Worm (Caenorhabditis elegans) whole organism, dauer: ENCODE measurements around the gene best-2.

Experiments used
- unc-62 ChIP-seq: sonication (generic microtip); optimal IDR thresholded peaks from 2 replicates; lab custom pipeline; 2017; ENCODE audit warnings: missing biosample characterization, missing genetic modification reagents, missing genetic modification characterization

The best-2 gene

DNA sequence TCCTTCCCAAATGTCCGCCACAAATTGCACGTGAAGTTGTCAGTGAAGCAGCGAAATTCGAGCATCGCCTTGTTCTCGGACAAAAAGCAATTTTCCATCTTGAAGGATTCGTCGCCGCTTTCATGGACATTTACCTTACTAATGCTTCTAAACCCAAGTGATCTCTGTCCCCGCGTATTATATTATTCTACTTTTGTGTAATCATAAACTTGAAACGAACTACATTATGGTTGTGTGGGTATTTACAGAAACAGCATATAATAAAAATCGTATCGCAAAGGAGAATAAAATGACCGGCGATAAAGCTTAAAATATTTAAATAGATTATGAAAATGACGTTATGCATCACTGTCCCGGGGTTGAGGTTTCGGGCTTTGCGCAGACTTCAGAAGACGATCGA, 16.1 kb downstream of the best-2 start:
- no peak for TF ChIP-seq unc-62

ce11 chrIV:13095462-13095861, 17.4 kb downstream of the best-2 start, which contains the start of gene rfc-3:
TSS of gene rfc-3 (plus strand) at chrIV:13095762.
- no peak for TF ChIP-seq unc-62

DNA sequence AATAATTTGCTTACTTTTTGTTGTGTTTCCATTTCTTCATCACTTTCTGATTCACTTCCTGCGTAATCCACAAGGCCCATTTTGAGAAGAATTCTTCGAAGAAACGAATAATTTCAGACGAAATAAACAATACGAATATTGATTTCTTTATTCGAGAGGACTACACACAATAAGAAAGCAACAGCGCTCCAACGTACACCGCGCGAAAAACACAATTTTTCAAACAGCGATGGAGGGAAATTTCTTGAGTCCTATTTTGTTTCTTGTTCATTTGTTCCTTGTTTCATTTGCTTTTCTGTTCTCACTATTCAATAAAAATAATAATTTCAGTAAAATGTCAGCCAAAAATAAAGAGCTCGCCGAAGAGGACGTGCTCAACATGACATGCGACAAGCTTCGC, 19.2 kb downstream of the best-2 start, which contains the start of the genes prcc-1 and C39E9.12:
TSS of gene prcc-1 (minus strand) at position 119 of the 400 bp plus-strand sequence.
TSS of gene C39E9.12 (plus strand) at position 331 of the 400 bp plus-strand sequence.
- TF ChIP-seq unc-62 = no peak

- TF ChIP-seq unc-62 = no peak
Measured at ce11 chrIV:13090967-13091366, 21.9 kb downstream of the best-2 start, which contains the start of gene col-132. TSS of gene col-132 (minus strand) at chrIV:13091067.

DNA sequence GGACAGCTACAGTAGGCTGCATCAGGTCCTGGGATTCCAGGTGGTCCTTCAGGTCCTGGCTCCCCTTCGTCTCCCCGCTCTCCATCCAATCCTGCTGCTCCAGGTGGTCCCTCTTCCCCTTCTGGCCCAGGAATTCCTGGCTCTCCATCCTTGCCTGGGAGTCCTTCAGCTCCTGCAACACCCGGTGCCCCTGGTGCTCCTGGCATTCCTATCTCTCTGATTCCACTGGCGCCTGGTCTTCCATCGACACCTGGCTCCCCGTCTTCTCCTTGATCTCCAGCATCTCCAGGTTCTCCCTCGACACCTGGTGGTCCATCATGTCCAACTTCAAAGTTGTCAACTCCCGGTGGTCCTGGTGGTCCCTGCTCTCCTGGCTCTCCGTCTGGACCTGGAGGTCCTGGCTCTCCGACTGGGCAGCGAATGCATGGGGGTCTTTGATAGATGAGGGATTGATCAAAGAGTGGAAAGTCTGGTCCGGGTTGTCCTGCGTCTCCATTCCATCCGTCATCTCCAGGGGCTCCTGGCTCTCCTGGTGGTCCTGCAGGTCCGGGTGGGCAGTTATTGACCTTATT, 23.1 kb downstream of the best-2 start:
- TF ChIP-seq unc-62 = no peak

- TF ChIP-seq unc-62 = no peak
Measured at ce11 chrIV:13086705-13087104, 26.2 kb downstream of the best-2 start, which contains the start of gene spin-2. TSS of gene spin-2 (plus strand) at chrIV:13087005.

- no peak for TF ChIP-seq unc-62
Measured at ce11 chrIV:13085675-13086074, 27.2 kb downstream of the best-2 start.

- TF ChIP-seq unc-62 = no peak
Measured at ce11 chrIV:13082836-13083763, 29.8 kb downstream of the best-2 start.

DNA sequence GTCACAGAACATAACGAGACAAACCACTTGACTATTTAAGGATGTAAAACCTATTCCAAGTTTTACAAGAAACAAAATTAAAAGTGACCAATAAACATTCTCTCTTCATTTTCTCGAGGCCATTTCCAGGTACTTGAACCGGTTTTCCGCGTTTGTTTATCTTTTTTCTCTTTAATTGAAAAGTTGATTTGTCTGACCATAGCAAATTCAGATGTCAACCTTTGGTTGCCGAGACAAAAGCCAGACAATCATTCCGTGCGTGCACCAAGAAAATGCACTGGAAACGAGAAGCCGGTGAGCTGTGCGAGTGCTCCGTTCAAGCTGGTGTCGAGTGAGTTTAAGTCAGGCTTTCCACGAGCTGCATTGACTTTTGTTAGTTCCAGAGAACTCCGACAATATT, 30.8 kb downstream of the best-2 start:
- no peak for TF ChIP-seq unc-62

- no peak for TF ChIP-seq unc-62
Measured at ce11 chrIV:13080861-13081260, 32.0 kb downstream of the best-2 start.

DNA sequence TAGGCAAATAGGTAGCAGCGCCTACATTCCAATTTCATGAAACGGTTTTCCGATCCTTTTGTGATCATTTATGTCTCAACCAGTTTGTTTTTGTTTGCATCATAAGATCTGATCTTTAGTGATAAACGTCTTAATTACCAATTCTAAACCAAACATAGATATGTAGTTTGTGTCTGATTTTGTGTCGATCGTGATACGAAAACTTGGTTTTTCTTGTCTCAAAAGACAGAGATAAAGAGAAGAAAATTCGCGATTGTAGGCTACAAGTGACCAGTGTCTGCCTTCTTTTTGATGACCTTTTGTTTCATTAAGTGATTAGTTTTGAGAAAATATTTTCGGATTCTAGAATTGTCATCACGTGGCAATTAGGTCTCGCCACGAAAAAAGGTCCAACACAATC, 32.7 kb downstream of the best-2 start:
- TF ChIP-seq unc-62 = no peak

DNA sequence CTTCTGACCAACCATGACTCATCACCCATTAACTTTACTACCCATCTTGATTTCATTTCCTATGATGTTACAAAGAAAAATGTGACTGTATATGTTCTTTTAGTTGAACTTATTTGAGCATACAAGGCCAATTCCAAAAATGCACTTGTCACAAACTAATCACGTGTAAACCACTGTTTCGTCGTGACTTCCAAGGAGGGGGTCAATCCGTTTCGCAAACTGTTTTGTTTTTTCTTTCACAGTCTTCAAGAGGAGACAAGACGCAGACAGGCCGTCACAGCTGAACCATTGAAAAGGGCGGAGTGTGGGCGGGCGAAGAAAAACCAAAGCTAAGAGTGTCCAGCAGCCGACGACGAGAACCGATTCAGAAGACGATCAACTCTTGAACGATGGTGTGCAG, 33.8 kb downstream of the best-2 start, which contains the start of gene C39E9.8:
TSS of gene C39E9.8 (plus strand) at position 328 of the 400 bp plus-strand sequence.
- TF ChIP-seq unc-62 = no peak

ce11 chrIV:13078342-13078741, 34.5 kb downstream of the best-2 start:
- TF ChIP-seq unc-62 = no peak

DNA sequence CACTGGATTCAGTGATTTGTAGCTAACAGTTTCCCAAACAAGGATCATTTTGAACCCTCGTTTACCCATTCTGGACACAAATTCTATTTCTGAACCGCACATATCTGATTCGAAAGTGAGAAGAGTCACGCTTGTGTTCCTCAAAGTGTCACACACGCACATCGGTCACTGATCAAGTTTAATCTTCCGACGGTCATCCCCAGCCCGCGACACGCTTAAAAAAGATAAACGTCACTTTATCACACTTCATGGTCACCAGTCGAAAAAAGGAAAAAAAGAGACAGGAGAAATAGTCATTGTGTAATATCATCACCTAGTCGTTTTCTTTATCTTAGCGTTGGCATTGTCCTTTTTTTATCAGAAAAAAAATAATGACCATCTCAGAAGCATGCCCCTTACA, 35.2 kb downstream of the best-2 start:
- TF ChIP-seq unc-62 = no peak

DNA sequence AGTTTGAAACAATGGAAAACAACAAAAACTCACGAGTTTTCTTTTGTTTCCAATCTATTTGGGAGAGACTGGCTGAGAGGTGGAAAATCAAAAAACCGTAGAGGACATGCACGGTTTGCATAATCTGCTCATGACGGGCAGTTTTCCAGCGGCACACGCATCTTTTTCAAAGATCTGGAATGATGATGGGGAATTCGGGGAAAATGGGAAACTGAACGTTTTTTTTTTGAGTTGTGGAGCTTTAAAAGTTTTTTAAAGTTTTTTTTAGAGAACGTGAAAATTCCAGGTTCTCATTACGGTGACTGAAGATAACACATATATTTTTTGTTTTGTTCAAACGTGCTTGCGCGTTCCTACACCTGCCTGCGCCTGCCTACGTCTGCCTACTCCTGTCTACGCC, 36.3 kb downstream of the best-2 start, which contains the start of gene C39E9.7:
TSS of gene C39E9.7 (minus strand) at position 101 of the 400 bp plus-strand sequence.
- TF ChIP-seq unc-62 = no peak

DNA sequence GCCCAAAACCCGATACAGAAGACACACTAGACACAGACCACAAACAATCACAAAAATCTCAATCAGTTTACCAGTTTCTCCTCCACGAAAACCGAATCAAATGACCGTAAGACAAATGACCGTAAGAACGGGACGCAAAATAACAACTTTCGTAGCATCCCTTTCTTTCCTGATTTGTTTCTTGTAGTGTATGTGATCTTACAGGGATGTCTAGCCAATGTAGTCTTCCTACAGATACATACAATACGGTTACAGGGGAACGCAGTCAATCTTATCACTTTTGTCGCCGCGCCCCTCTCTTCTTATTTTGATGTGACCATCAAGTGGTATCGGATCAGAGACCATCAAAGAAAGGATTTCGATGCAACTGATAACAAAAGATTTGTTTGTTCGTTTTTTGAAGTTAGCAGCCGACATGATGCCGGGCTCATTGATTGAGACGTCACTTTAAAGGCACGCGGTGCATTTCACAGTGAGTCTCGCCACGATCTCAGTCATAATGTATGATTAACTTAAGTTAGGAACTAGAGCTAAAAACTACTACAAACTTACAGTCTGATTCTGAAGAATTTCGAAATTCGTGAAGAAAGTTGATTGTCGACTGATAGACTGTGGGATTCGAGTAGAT, 37.1 kb downstream of the best-2 start:
- TF ChIP-seq unc-62 = no peak

DNA sequence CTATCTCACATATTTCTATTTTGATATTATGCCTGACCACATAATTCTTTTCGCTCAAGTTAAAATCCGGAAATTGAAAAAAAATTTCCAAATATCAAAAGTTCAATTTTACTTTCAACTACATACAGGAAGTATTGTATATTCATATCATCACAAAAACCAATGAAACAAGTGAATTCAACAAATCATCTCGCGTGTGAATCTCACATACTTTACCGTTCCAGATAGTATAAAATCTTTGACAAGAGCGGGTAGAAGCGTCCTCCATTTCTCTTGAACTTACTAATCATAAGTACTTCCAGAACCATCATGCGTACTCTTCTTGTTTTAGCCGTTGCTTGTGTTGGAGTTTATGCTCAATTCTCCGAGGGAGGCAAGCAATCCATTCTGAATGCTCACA, 41.4 kb downstream of the best-2 start, which contains the start of gene scl-8:
TSS of gene scl-8 (plus strand) at position 301 of the 400 bp plus-strand sequence.
- no peak for TF ChIP-seq unc-62
